Fruit fly (Drosophila melanogaster) whole organism, embryonic: ENCODE results near the gene EMC10.
A peak's percentile ranks its signal among the peaks of the same experiment; 100 is the strongest.

Source experiments
- Abd-B ChIP-seq: fragments of 200-800 bp; sonication (Bioruptor generic); optimal IDR thresholded peaks from 2 replicates; lab custom pipeline; 2018; ENCODE audit warnings: missing biosample characterization, mild to moderate bottlenecking, missing genetic modification characterization, moderate library complexity
- Antp ChIP-seq: fragments of 200-800 bp; sonication (Bioruptor generic); optimal IDR thresholded peaks from 3 replicates; lab custom pipeline; 2016; ENCODE audit warnings: missing biosample characterization, missing genetic modification characterization
- BtbVII ChIP-seq: fragments of 200-800 bp; sonication (Bioruptor generic); optimal IDR thresholded peaks from 3 replicates; lab custom pipeline; 2017; ENCODE audit warnings: missing biosample characterization, mild to moderate bottlenecking, missing genetic modification characterization
- CG11723 ChIP-seq: fragments of 200-800 bp; sonication (Bioruptor generic); optimal IDR thresholded peaks from 2 replicates; lab custom pipeline; 2017; ENCODE audit warnings: missing biosample characterization, mild to moderate bottlenecking, missing genetic modification characterization
- CG12155 ChIP-seq: fragments of 200-800 bp; sonication (Bioruptor generic); optimal IDR thresholded peaks from 3 replicates; lab custom pipeline; 2016; ENCODE audit warnings: missing biosample characterization, missing genetic modification characterization
- CG12236 ChIP-seq: fragments of 200-800 bp; sonication (Bioruptor generic); optimal IDR thresholded peaks from 2 replicates; lab custom pipeline; 2016; ENCODE audit warnings: missing biosample characterization, missing genetic modification characterization
- CG12744 ChIP-seq: fragments of 200-800 bp; sonication (Bioruptor generic); optimal IDR thresholded peaks from 2 replicates; lab custom pipeline; 2016; ENCODE audit warnings: missing biosample characterization, missing genetic modification characterization
- CG15011 ChIP-seq: fragments of 200-800 bp; sonication (Bioruptor generic); optimal IDR thresholded peaks from 3 replicates; lab custom pipeline; 2018; ENCODE audit warnings: missing biosample characterization, mild to moderate bottlenecking, missing genetic modification characterization
- CG15514 ChIP-seq: fragments of 200-800 bp; sonication (Bioruptor generic); optimal IDR thresholded peaks from 3 replicates; lab custom pipeline; 2017; ENCODE audit warnings: missing biosample characterization, missing genetic modification characterization, mild to moderate bottlenecking, moderate library complexity, missing genetic modification reagents
- CG16813 ChIP-seq: fragments of 200-800 bp; sonication (Bioruptor generic); IDR thresholded peaks from 3 replicates; pipeline ENCODE4 v1.3.6; 2022; ENCODE audit warnings: missing biosample characterization, missing genetic modification characterization; ENCODE audit not compliant: partially characterized antibody
- CG17361 ChIP-seq: fragments of 200-800 bp; sonication (Bioruptor generic); IDR thresholded peaks from 3 replicates; pipeline ENCODE4 v1.3.6; 2022; ENCODE audit warnings: missing biosample characterization, missing genetic modification characterization
- CG17385 ChIP-seq: fragments of 200-800 bp; sonication (Bioruptor generic); optimal IDR thresholded peaks from 3 replicates; lab custom pipeline; 2018; ENCODE audit warnings: missing biosample characterization, mild to moderate bottlenecking, missing genetic modification characterization
- CG17802 ChIP-seq: fragments of 200-800 bp; sonication (Bioruptor generic); optimal IDR thresholded peaks from 2 replicates; lab custom pipeline; 2018; ENCODE audit warnings: missing biosample characterization, mild to moderate bottlenecking, missing genetic modification characterization, moderate library complexity
- CG2199 ChIP-seq: fragments of 200-800 bp; sonication (Bioruptor generic); IDR thresholded peaks from 3 replicates; pipeline ENCODE4 v1.3.6; 2022; ENCODE audit warnings: missing biosample characterization, missing genetic modification characterization
- CG31388 ChIP-seq: fragments of 200-800 bp; sonication (Bioruptor generic); optimal IDR thresholded peaks from 2 replicates; lab custom pipeline; 2016; ENCODE audit warnings: missing biosample characterization, missing genetic modification characterization
- CG32532 ChIP-seq: fragments of 200-800 bp; sonication (Bioruptor generic); IDR thresholded peaks from 2 replicates; pipeline ENCODE4 v1.3.6; 2022; ENCODE audit warnings: missing biosample characterization, missing genetic modification characterization
- CG32772 ChIP-seq: fragments of 200-800 bp; sonication (Bioruptor generic); IDR thresholded peaks from 2 replicates; pipeline ENCODE4 v1.3.6; 2022; ENCODE audit warnings: missing biosample characterization, missing genetic modification characterization
- CG4328 ChIP-seq: fragments of 200-800 bp; sonication (Bioruptor generic); optimal IDR thresholded peaks from 3 replicates; lab custom pipeline; 2017; ENCODE audit warnings: missing biosample characterization, missing genetic modification reagents, missing genetic modification characterization
- CG4707 ChIP-seq: fragments of 200-800 bp; sonication (Bioruptor generic); optimal IDR thresholded peaks from 2 replicates; lab custom pipeline; 2018; ENCODE audit warnings: missing biosample characterization, mild to moderate bottlenecking, missing genetic modification characterization, moderate library complexity
- CG8765 ChIP-seq: fragments of 200-800 bp; sonication (Bioruptor generic); IDR thresholded peaks from 2 replicates; pipeline ENCODE4 v1.3.6; 2022; ENCODE audit warnings: missing biosample characterization, missing genetic modification characterization
- CHES-1-like ChIP-seq: fragments of 200-800 bp; sonication (Bioruptor generic); optimal IDR thresholded peaks from 2 replicates; lab custom pipeline; 2016; ENCODE audit warnings: missing biosample characterization, missing genetic modification characterization
- Dbx ChIP-seq: fragments of 200-800 bp; sonication (Bioruptor generic); IDR thresholded peaks from 3 replicates; pipeline ENCODE4 v1.3.6; 2022; ENCODE audit warnings: missing biosample characterization, missing genetic modification characterization
- ERR ChIP-seq: fragments of 200-800 bp; sonication (Bioruptor generic); optimal IDR thresholded peaks from 2 replicates; lab custom pipeline; 2016; ENCODE audit warnings: missing biosample characterization, missing genetic modification characterization
- H15 ChIP-seq: fragments of 200-800 bp; sonication (Bioruptor generic); IDR thresholded peaks from 3 replicates; pipeline ENCODE4 v1.3.6; 2022; ENCODE audit warnings: missing biosample characterization, missing genetic modification characterization
- HLH54F ChIP-seq: fragments of 200-800 bp; sonication (Bioruptor generic); optimal IDR thresholded peaks from 3 replicates; lab custom pipeline; 2016; ENCODE audit warnings: missing biosample characterization, missing genetic modification characterization
- Hand ChIP-seq: fragments of 200-800 bp; sonication (Bioruptor generic); optimal IDR thresholded peaks from 2 replicates; lab custom pipeline; 2017; ENCODE audit warnings: mild to moderate bottlenecking, missing biosample characterization, missing genetic modification reagents, missing genetic modification characterization
- HmgZ ChIP-seq: fragments of 200-800 bp; sonication (Bioruptor generic); optimal IDR thresholded peaks from 2 replicates; lab custom pipeline; 2018; ENCODE audit warnings: missing biosample characterization, mild to moderate bottlenecking, missing genetic modification characterization
- MBD-R2 ChIP-seq: fragments of 200-800 bp; sonication (Bioruptor generic); IDR thresholded peaks from 2 replicates; pipeline ENCODE4 v1.3.6; 2022; ENCODE audit warnings: missing biosample characterization, missing genetic modification characterization
- MESR4 ChIP-seq: fragments of 200-800 bp; sonication (Bioruptor generic); optimal IDR thresholded peaks from 2 replicates; lab custom pipeline; 2018; ENCODE audit warnings: missing biosample characterization, mild to moderate bottlenecking, missing genetic modification characterization, moderate library complexity
- Oaz ChIP-seq: fragments of 200-800 bp; sonication (Bioruptor generic); IDR thresholded peaks from 2 replicates; pipeline ENCODE4 v1.3.6; 2022; ENCODE audit warnings: missing biosample characterization, missing genetic modification characterization
- Side ChIP-seq: fragments of 200-800 bp; sonication (Bioruptor generic); optimal IDR thresholded peaks from 2 replicates; lab custom pipeline; 2016; ENCODE audit warnings: missing biosample characterization, missing genetic modification characterization
- amos ChIP-seq: fragments of 200-800 bp; sonication (Bioruptor generic); IDR thresholded peaks from 2 replicates; pipeline ENCODE4 v1.3.6; 2022; ENCODE audit warnings: missing biosample characterization, missing genetic modification characterization; ENCODE audit not compliant: partially characterized antibody
- az2 ChIP-seq: fragments of 200-800 bp; sonication (Bioruptor generic); optimal IDR thresholded peaks from 3 replicates; lab custom pipeline; 2016; ENCODE audit warnings: missing biosample characterization, missing genetic modification characterization
- bsh ChIP-seq, 2 experiments: fragments of 200-800 bp; sonication (Bioruptor generic); optimal IDR thresholded peaks; 2 replicates each; lab custom pipeline; 2017 to 2018; ENCODE audit warnings: mild to moderate bottlenecking in 2 of 2, missing biosample characterization in 2 of 2, missing genetic modification characterization in 2 of 2, moderate library complexity in 1 of 2
- dimm ChIP-seq: fragments of 200-800 bp; sonication (Bioruptor generic); IDR thresholded peaks from 2 replicates; pipeline ENCODE4 v1.3.6; 2022; ENCODE audit warnings: missing biosample characterization, missing genetic modification characterization
- emc ChIP-seq: fragments of 200-800 bp; sonication (Bioruptor generic); optimal IDR thresholded peaks from 2 replicates; lab custom pipeline; 2016; ENCODE audit warnings: missing biosample characterization, missing genetic modification characterization
- en ChIP-seq: fragments of 200-800 bp; sonication (Bioruptor generic); optimal IDR thresholded peaks from 2 replicates; lab custom pipeline; 2016; ENCODE audit warnings: missing biosample characterization, missing genetic modification characterization
- gce ChIP-seq: fragments of 200-800 bp; sonication (Bioruptor generic); IDR thresholded peaks from 3 replicates; pipeline ENCODE4 v1.3.6; 2022; ENCODE audit warnings: missing biosample characterization, missing genetic modification characterization
- gcm2 ChIP-seq: fragments of 200-800 bp; sonication (Bioruptor generic); optimal IDR thresholded peaks from 2 replicates; lab custom pipeline; 2016; ENCODE audit warnings: missing biosample characterization, missing genetic modification characterization
- ken ChIP-seq: fragments of 200-800 bp; sonication (Bioruptor generic); IDR thresholded peaks from 3 replicates; pipeline ENCODE4 v1.3.6; 2022; ENCODE audit warnings: missing biosample characterization, missing genetic modification characterization
- lola ChIP-seq, 3 experiments: fragments of >200 bp in 2 of 3; fragments of 200-800 bp in 1 of 3; sonication (Bioruptor generic) in 1 of 3; optimal IDR thresholded peaks; 2 replicates each; lab custom pipeline; 2017 to 2019; ENCODE audit warnings: missing biosample characterization in 3 of 3, missing genetic modification characterization in 3 of 3, mild to moderate bottlenecking in 1 of 3, moderate library complexity in 1 of 3
- pan ChIP-seq, 4 experiments: fragments of >200 bp in 3 of 4; fragments of 200-800 bp in 1 of 4; sonication (Bioruptor generic) in 1 of 4; optimal IDR thresholded peaks in 3 of 4; IDR thresholded peaks in 1 of 4; 2 replicates each; pipeline versions ENCODE4 v1.3.6 to Lab custom; 2017 to 2022; ENCODE audit warnings: missing biosample characterization in 2 of 4, missing genetic modification characterization in 2 of 4, mixed read lengths in 1 of 4
- so ChIP-seq: fragments of 200-800 bp; sonication (Bioruptor generic); IDR thresholded peaks from 3 replicates; pipeline ENCODE4 v1.3.6; 2022; ENCODE audit warnings: missing biosample characterization, missing genetic modification characterization
- sob ChIP-seq: fragments of 200-800 bp; sonication (Bioruptor generic); IDR thresholded peaks from 2 replicates; pipeline ENCODE4 v1.3.6; 2022; ENCODE audit warnings: missing biosample characterization, missing genetic modification characterization
- stc ChIP-seq: fragments of 200-800 bp; sonication (Bioruptor generic); IDR thresholded peaks from 2 replicates; pipeline ENCODE4 v1.3.6; 2022; ENCODE audit warnings: missing biosample characterization, missing genetic modification characterization
- tio ChIP-seq: fragments of 200-800 bp; sonication (Bioruptor generic); optimal IDR thresholded peaks from 2 replicates; lab custom pipeline; 2017; ENCODE audit warnings: missing biosample characterization, missing genetic modification characterization, inconsistent platforms
- trem ChIP-seq: fragments of 200-800 bp; optimal IDR thresholded peaks from 3 replicates; lab custom pipeline; 2019; ENCODE audit warnings: missing biosample characterization, mild to moderate bottlenecking, missing genetic modification characterization, moderate library complexity
- tx ChIP-seq: fragments of 200-800 bp; sonication (Bioruptor generic); optimal IDR thresholded peaks from 2 replicates; lab custom pipeline; 2016; ENCODE audit warnings: missing biosample characterization, missing genetic modification characterization
- usp ChIP-seq: fragments of >200 bp; optimal IDR thresholded peaks from 2 replicates; lab custom pipeline; 2017; ENCODE audit warnings: missing biosample characterization, missing genetic modification characterization
- vvl ChIP-seq: fragments of 200-800 bp; sonication (Bioruptor generic); IDR thresholded peaks from 2 replicates; pipeline ENCODE4 v1.3.6; 2022; ENCODE audit warnings: missing biosample characterization, missing genetic modification characterization
- z ChIP-seq: fragments of 200-800 bp; sonication (Bioruptor generic); IDR thresholded peaks from 3 replicates; pipeline ENCODE4 v1.3.6; 2022; ENCODE audit warnings: missing biosample characterization, missing genetic modification characterization

EMC10 gene

DNA sequence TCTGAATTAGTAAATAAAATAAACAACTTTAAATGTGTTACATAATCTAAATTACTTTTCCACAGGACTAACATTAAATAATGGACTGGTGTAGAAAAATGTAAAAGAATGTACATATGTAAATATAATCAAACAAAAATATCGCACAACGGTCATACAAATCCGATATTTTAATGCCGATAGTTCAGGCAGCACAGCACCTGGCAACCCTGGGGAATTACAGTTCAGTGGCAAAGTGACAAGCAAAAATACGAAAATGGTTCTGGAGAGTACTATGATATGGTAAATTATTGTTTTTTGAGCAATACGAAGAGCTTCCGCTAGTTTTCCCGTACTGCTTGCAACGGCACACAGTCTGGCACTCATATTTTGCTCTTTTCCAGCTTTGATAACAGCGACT lies 37.1 kb upstream of the EMC10 start, which contains the start of gene Rpn10 (continued):
- TF ChIP-seq CG17802 (tag; lab: Kevin White, UChicago) (no peak), CHES-1-like (GFP tag; lab: Kevin White, UChicago) (peak; percentile 44), CG12744 (GFP tag; lab: Kevin White, UChicago) (no peak), ken (GFP tag; lab: Robert Waterston, UW) (no peak), MBD-R2 (GFP tag; lab: Robert Waterston, UW) (peak; percentile 99), gcm2 (no peak), tx (no peak), trem (tag; lab: Kevin White, UChicago) (peak; percentile 86), CG4707 (GFP tag; lab: Kevin White, UChicago) (no peak), CG15011 (GFP tag; lab: Kevin White, UChicago) (no peak), CG32772 (GFP tag; lab: Robert Waterston, UW) (no peak), Hand (no peak), pan (optimal IDR thresholded peaks at IDR 0.05; lab: Kevin White, UChicago) (no peak), pan (GFP tag; optimal IDR thresholded peaks at IDR 0.05 in 1 of 2, IDR thresholded peaks at IDR 0.05 in 1 of 2) (no peak), Oaz (no peak), CG12155 (peak; percentile 42), Side (GFP tag; lab: Kevin White, UChicago) (peak; percentile 20), emc (no peak), gce (GFP tag; lab: Robert Waterston, UW) (no peak; the same call in 2 of the 3 replicates), dimm (GFP tag; lab: Robert Waterston, UW) (no peak), ERR (GFP tag; lab: Kevin White, UChicago) (no peak), CG11723 (GFP tag; lab: Kevin White, UChicago) (no peak), HmgZ (tag; lab: Kevin White, UChicago) (peak; percentile 88), lola (GFP tag; optimal IDR thresholded peaks at IDR 0.05; lab: Kevin White, UChicago) (peak in 1 of 3 experiments; percentile 13), so (GFP tag; lab: Robert Waterston, UW) (no peak), bsh (GFP tag; optimal IDR thresholded peaks at IDR 0.05; lab: Kevin White, UChicago) (no peak), HLH54F (GFP tag; lab: Kevin White, UChicago) (no peak), CG12236 (GFP tag; lab: Kevin White, UChicago) (no peak), CG16813 (GFP tag; lab: Robert Waterston, UW) (peak; percentile 99), CG17385 (no peak), CG17361 (GFP tag; lab: Robert Waterston, UW) (peak; percentile 47; the same call in 1 of the 3 replicates), BtbVII (GFP tag; lab: Kevin White, UChicago) (no peak), CG4328 (GFP tag; lab: Kevin White, UChicago) (no peak), stc (GFP tag; lab: Robert Waterston, UW) (no peak), CG31388 (no peak), H15 (no peak), CG8765 (GFP tag; lab: Robert Waterston, UW) (no peak), CG2199 (GFP tag; lab: Robert Waterston, UW) (0 out of 3 replicates have a peak, but pooled peaks have one; percentile 74), vvl (no peak; the same call in 1 of the 2 replicates), MESR4 (peak; percentile 76), CG15514 (GFP tag; lab: Kevin White, UChicago) (peak; percentile 80), amos (GFP tag; lab: Robert Waterston, UW) (peak; percentile 99), z (GFP tag; lab: Robert Waterston, UW) (no peak), Dbx (peak; percentile 76), sob (GFP tag; lab: Robert Waterston, UW) (peak; percentile 65; the same call in 1 of the 2 replicates), usp (GFP tag; lab: Kevin White, UChicago) (no peak), Antp (GFP tag; lab: Kevin White, UChicago) (peak; percentile 29), Abd-B (GFP tag; lab: Kevin White, UChicago) (no peak), en (GFP tag; lab: Kevin White, UChicago) (no peak), az2 (peak; percentile 6), CG32532 (peak; percentile 71), tio (no peak)
